Worm (Caenorhabditis elegans) whole organism, L3 larva: Measurements from ENCODE around the gene ctsa-3.2.

Experiments used
- ceh-16 ChIP-seq: sonication (generic microtip); optimal IDR thresholded peaks from 2 replicates; lab custom pipeline; 2017; ENCODE audit warnings: missing biosample characterization, missing genetic modification characterization
- daf-12 ChIP-seq: fragments of 150-350 bp; optimal IDR thresholded peaks from 2 replicates; lab custom pipeline; 2014; ENCODE audit warnings: missing biosample characterization, missing genetic modification reagents, missing genetic modification characterization
- elt-1 ChIP-seq: fragments of 150-350 bp; optimal IDR thresholded peaks from 2 replicates; lab custom pipeline; 2014; ENCODE audit warnings: missing biosample characterization, missing genetic modification characterization
- jun-1 ChIP-seq: fragments of 150-350 bp; optimal IDR thresholded peaks from 2 replicates; lab custom pipeline; 2014; ENCODE audit warnings: missing biosample characterization, missing genetic modification reagents, missing genetic modification characterization
- nhr-11 ChIP-seq: fragments of 150-350 bp; optimal IDR thresholded peaks from 2 replicates; lab custom pipeline; 2014; ENCODE audit warnings: missing biosample characterization, missing genetic modification characterization
- nhr-12 ChIP-seq: fragments of 150-350 bp; optimal IDR thresholded peaks from 2 replicates; lab custom pipeline; 2014; ENCODE audit warnings: missing biosample characterization, missing genetic modification characterization
- nhr-23 ChIP-seq: fragments of 150-350 bp; optimal IDR thresholded peaks from 2 replicates; lab custom pipeline; 2014; ENCODE audit warnings: missing biosample characterization, missing genetic modification reagents, missing genetic modification characterization
- nhr-237 ChIP-seq: fragments of 150-350 bp; optimal IDR thresholded peaks from 2 replicates; lab custom pipeline; 2014; ENCODE audit warnings: missing biosample characterization, missing genetic modification characterization
- nhr-25 ChIP-seq: sonication (generic microtip); optimal IDR thresholded peaks from 2 replicates; lab custom pipeline; 2017; ENCODE audit warnings: missing biosample characterization, missing genetic modification characterization
- nhr-28 ChIP-seq: fragments of 150-350 bp; optimal IDR thresholded peaks from 2 replicates; lab custom pipeline; 2014; ENCODE audit warnings: missing biosample characterization, missing genetic modification characterization
- pqm-1 ChIP-seq: fragments of 150-350 bp; optimal IDR thresholded peaks from 2 replicates; lab custom pipeline; 2017; ENCODE audit warnings: missing biosample characterization, missing genetic modification characterization, inconsistent platforms

DNA sequence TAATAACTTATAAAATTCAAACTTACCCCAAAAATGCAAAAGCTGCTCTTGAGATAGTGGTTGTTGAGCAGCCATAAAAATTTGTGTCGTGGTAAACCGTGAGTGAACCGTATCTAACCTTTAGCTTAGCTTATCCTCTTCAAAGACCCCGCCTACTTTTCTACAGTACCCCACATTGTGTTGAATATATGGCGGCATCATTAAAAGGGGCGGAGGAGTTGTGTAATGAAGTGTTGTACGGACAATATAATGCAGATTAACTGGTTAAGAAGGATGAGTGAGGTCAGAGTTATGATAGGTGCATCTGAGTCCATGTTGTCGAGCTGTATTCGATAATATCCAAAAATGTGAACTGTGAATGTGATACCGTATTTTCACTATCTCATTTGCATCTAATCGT lies 47.1 kb upstream of the ctsa-3.2 start, which contains the start of gene eyg-1:
- TF ChIP-seq nhr-11 (tag; lab: Kevin White, UChicago) (no peak), nhr-23 (tag; lab: Kevin White, UChicago) (no peak), nhr-28 (tag; lab: Kevin White, UChicago) (no peak), jun-1 (tag; lab: Kevin White, UChicago) (no peak), daf-12 (tag; lab: Kevin White, UChicago) (no peak), elt-1 (tag; lab: Kevin White, UChicago) (no peak), nhr-25 (tag; lab: Kevin White, UChicago) (no peak), nhr-237 (tag; lab: Kevin White, UChicago) (no peak), pqm-1 (tag; lab: Kevin White, UChicago) (no peak), nhr-12 (tag; lab: Kevin White, UChicago) (no peak), ceh-16 (tag; lab: Kevin White, UChicago) (no peak)
